Worm (Caenorhabditis elegans) whole organism, L3 larva: ENCODE data around the gene ZK1320.9.

Source experiments
- aly-2 ChIP-seq: fragments of 150-350 bp; optimal IDR thresholded peaks from 2 replicates; lab custom pipeline; 2014; ENCODE audit warnings: missing biosample characterization, missing genetic modification characterization
- ama-1 ChIP-seq: fragments of 150-350 bp; optimal IDR thresholded peaks from 2 replicates; lab custom pipeline; 2018
- elt-2 ChIP-seq: sonication (generic microtip); optimal IDR thresholded peaks from 2 replicates; lab custom pipeline; 2016; ENCODE audit warnings: missing genetic modification reagents, mild to moderate bottlenecking, missing genetic modification characterization, missing compliant biosample characterization
- elt-3 ChIP-seq, 3 experiments: fragments of 150-350 bp in 1 of 3; sonication (generic microtip) in 2 of 3; optimal IDR thresholded peaks; 2 replicates in 2 of 3; 4 replicates in 1 of 3; lab custom pipeline; 2014 to 2017; ENCODE audit warnings: missing biosample characterization in 3 of 3, missing genetic modification characterization in 3 of 3
- fkh-10 ChIP-seq: sonication (generic microtip); optimal IDR thresholded peaks from 2 replicates; lab custom pipeline; 2017; ENCODE audit warnings: missing biosample characterization, missing genetic modification reagents, missing genetic modification characterization
- fos-1 ChIP-seq: fragments of 150-350 bp; optimal IDR thresholded peaks from 2 replicates; lab custom pipeline; 2014; ENCODE audit warnings: missing biosample characterization, missing genetic modification characterization
- jun-1 ChIP-seq: fragments of 150-350 bp; optimal IDR thresholded peaks from 2 replicates; lab custom pipeline; 2014; ENCODE audit warnings: missing biosample characterization, missing genetic modification reagents, missing genetic modification characterization
- lin-15B ChIP-seq: fragments of 150-350 bp; optimal IDR thresholded peaks from 2 replicates; lab custom pipeline; 2014; ENCODE audit warnings: missing biosample characterization, missing genetic modification characterization
- nhr-11 ChIP-seq: fragments of 150-350 bp; optimal IDR thresholded peaks from 2 replicates; lab custom pipeline; 2014; ENCODE audit warnings: missing biosample characterization, missing genetic modification characterization
- nhr-23 ChIP-seq: fragments of 150-350 bp; optimal IDR thresholded peaks from 2 replicates; lab custom pipeline; 2014; ENCODE audit warnings: missing biosample characterization, missing genetic modification reagents, missing genetic modification characterization
- nhr-237 ChIP-seq: fragments of 150-350 bp; optimal IDR thresholded peaks from 2 replicates; lab custom pipeline; 2014; ENCODE audit warnings: missing biosample characterization, missing genetic modification characterization
- pha-4 ChIP-seq: fragments of 150-350 bp; optimal IDR thresholded peaks from 2 replicates; lab custom pipeline; 2014; ENCODE audit warnings: missing biosample characterization, missing genetic modification reagents, missing genetic modification characterization
- unc-39 ChIP-seq: sonication (generic microtip); optimal IDR thresholded peaks from 4 replicates; lab custom pipeline; 2017; ENCODE audit warnings: missing biosample characterization, missing genetic modification characterization
- ztf-11 ChIP-seq: fragments of 150-350 bp; optimal IDR thresholded peaks from 2 replicates; lab custom pipeline; 2014; ENCODE audit warnings: missing biosample characterization, missing genetic modification characterization

- TF ChIP-seq unc-39 (tag; lab: Kevin White, UChicago), result no peak
- TF ChIP-seq elt-2 (tag; lab: Kevin White, UChicago), result no peak
- no peak for TF ChIP-seq nhr-11 (tag; lab: Kevin White, UChicago)
- TF ChIP-seq aly-2 (tag; lab: Kevin White, UChicago), result no peak
- no peak for TF ChIP-seq ztf-11 (tag; lab: Kevin White, UChicago)
- TF ChIP-seq elt-3 (tag; optimal IDR thresholded peaks at IDR 0.05; lab: Kevin White, UChicago), result no peak
- no peak for TF ChIP-seq jun-1 (tag; lab: Kevin White, UChicago)
- no peak for TF ChIP-seq ama-1
- TF ChIP-seq lin-15B (tag; lab: Kevin White, UChicago), result no peak
- TF ChIP-seq nhr-237 (tag; lab: Kevin White, UChicago), result no peak
- TF ChIP-seq pha-4 (tag; lab: Kevin White, UChicago), result no peak
- no peak for TF ChIP-seq fos-1 (tag; lab: Kevin White, UChicago)
- TF ChIP-seq fkh-10, result no peak
- TF ChIP-seq nhr-23 (tag; lab: Kevin White, UChicago), result no peak
These were observed 22.4 kb upstream of the ZK1320.9 start, which contains the start of gene glt-5 for ce11 chrII:9708835-9709299.
